Fruit fly (Drosophila melanogaster): ENCODE measurements around the gene Cpr62Bb.

Gene Cpr62Bb

DNA sequence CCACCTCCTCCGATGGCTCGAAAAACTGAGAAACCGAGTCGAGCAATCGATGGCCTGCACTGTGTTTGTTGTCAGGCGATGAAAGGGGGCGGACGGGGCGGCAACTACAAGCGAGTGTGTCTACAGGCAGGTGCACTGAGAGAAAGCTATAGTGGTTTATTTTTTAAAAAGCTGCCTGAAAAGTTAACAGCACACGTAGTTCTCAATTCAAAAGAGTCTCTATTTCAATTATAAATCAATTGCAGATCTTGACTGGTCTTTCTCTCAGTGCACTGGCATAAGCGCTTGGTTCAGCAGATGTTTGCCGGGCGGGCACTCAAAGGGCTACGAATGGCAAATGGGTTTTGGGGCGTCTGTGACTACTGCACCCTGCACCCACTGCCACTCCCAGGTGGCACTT, 45.7 kb upstream of the Cpr62Bb start (continued):
- TF ChIP-seq dmrt11E (tag; optimal IDR thresholded peaks at IDR 0.05), result no peak
- TF ChIP-seq Bdp1 (GFP tag; optimal IDR thresholded peaks at IDR 0.05), result no peak
- no peak for TF ChIP-seq dan (GFP tag; IDR thresholded peaks at IDR 0.05)
- no peak for TF ChIP-seq sc (optimal IDR thresholded peaks at IDR 0.05)
- TF ChIP-seq sc (GFP tag; optimal IDR thresholded peaks at IDR 0.05), result no peak
- TF ChIP-seq CG13894 (tag; optimal IDR thresholded peaks at IDR 0.05), result no peak
- TF ChIP-seq Eip74EF (GFP tag; optimal IDR thresholded peaks at IDR 0.05), result no peak
- no peak for TF ChIP-seq disco-r (GFP tag; optimal IDR thresholded peaks at IDR 0.05)
- TF ChIP-seq CG17568 (GFP tag; optimal IDR thresholded peaks at IDR 0.05), result no peak
- TF ChIP-seq ap (GFP tag; IDR thresholded peaks at IDR 0.05), result no peak
- no peak for TF ChIP-seq chinmo (GFP tag; IDR thresholded peaks at IDR 0.05; ENCODE audit: partially characterized antibody)
- TF ChIP-seq Dfd (GFP tag; optimal IDR thresholded peaks at IDR 0.05), result no peak
- peak; percentile 25 for TF ChIP-seq Sox102F (GFP tag; optimal IDR thresholded peaks at IDR 0.05)
- peak; percentile 24 for TF ChIP-seq BtbVII (GFP tag; optimal IDR thresholded peaks at IDR 0.05)
- no peak for TF ChIP-seq cato (GFP tag; optimal IDR thresholded peaks at IDR 0.05; ENCODE audit: borderline replicate concordance)
- TF ChIP-seq nau (GFP tag; optimal IDR thresholded peaks at IDR 0.05), result no peak
- TF ChIP-seq CG8290 (GFP tag; optimal IDR thresholded peaks at IDR 0.05), result no peak
- TF ChIP-seq CG8290 (tag; optimal IDR thresholded peaks at IDR 0.05), result peak in 1 of 2 experiments; percentile 40
- TF ChIP-seq Chrac-16 (GFP tag; optimal IDR thresholded peaks at IDR 0.05), result no peak
- no peak for TF ChIP-seq CG13123 (GFP tag; optimal IDR thresholded peaks at IDR 0.05)
- TF ChIP-seq CG9932 (GFP tag; IDR thresholded peaks at IDR 0.05), result peak; percentile 45
- 0 out of 2 replicates have a peak, but pooled peaks have one; percentile 37 for TF ChIP-seq CG32772 (GFP tag; IDR thresholded peaks at IDR 0.05)
- no peak for TF ChIP-seq Asciz (GFP tag; optimal IDR thresholded peaks at IDR 0.05)
- TF ChIP-seq CG5180 (GFP tag; optimal IDR thresholded peaks at IDR 0.05), result no peak
- peak; percentile 54; the same call in 1 of the 3 replicates for TF ChIP-seq zfh1 (GFP tag; IDR thresholded peaks at IDR 0.05)
- TF ChIP-seq cad (GFP tag; optimal IDR thresholded peaks at IDR 0.05), result no peak
- no peak for TF ChIP-seq Elba2 (GFP tag; optimal IDR thresholded peaks at IDR 0.05)
- no peak for TF ChIP-seq run (tag; optimal IDR thresholded peaks at IDR 0.05)
- peak; percentile 49; the same call in 1 of the 2 replicates for TF ChIP-seq sob (GFP tag; IDR thresholded peaks at IDR 0.05)
- TF ChIP-seq D (optimal IDR thresholded peaks at IDR 0.05), result no peak
- peak; percentile 4 for TF ChIP-seq D (GFP tag; optimal IDR thresholded peaks at IDR 0.05)
- peak; percentile 54 for TF ChIP-seq Nf-YA (GFP tag; IDR thresholded peaks at IDR 0.05)
- TF ChIP-seq CG1233 (GFP tag; optimal IDR thresholded peaks at IDR 0.05), result no peak
- no peak for TF ChIP-seq CG10462 (GFP tag; optimal IDR thresholded peaks at IDR 0.05)
- TF ChIP-seq Deaf1 (tag; optimal IDR thresholded peaks at IDR 0.05), result no peak
- TF ChIP-seq Awh (GFP tag; IDR thresholded peaks at IDR 0.05), result peak; percentile 30; the same call in 1 of the 2 replicates
- no peak for TF ChIP-seq Lhr (GFP tag; optimal IDR thresholded peaks at IDR 0.05)
- TF ChIP-seq CG4820 (GFP tag; optimal IDR thresholded peaks at IDR 0.05), result peak; percentile 25
- TF ChIP-seq bigmax (GFP tag; optimal IDR thresholded peaks at IDR 0.05), result no peak
- TF ChIP-seq CG12299 (tag; optimal IDR thresholded peaks at IDR 0.05), result no peak
- TF ChIP-seq CG15696 (tag; optimal IDR thresholded peaks at IDR 0.05), result no peak
- TF ChIP-seq ems (GFP tag; optimal IDR thresholded peaks at IDR 0.05), result no peak
- no peak for TF ChIP-seq bbx (GFP tag; IDR thresholded peaks at IDR 0.05; ENCODE audit: partially characterized antibody)
- TF ChIP-seq slbo (GFP tag; IDR thresholded peaks at IDR 0.05), result peak; percentile 39; the same call in 1 of the 2 replicates
- TF ChIP-seq Jarid2 (GFP tag; optimal IDR thresholded peaks at IDR 0.05), result no peak
- no peak for TF ChIP-seq CG8765 (GFP tag; IDR thresholded peaks at IDR 0.05)
- no peak for TF ChIP-seq YL-1 (GFP tag; optimal IDR thresholded peaks at IDR 0.05)
- no peak for TF ChIP-seq gt (GFP tag; IDR thresholded peaks at IDR 0.05)
- no peak for TF ChIP-seq zf30C (GFP tag; optimal IDR thresholded peaks at IDR 0.05)
- peak; percentile 27; the same call in 1 of the 2 replicates for TF ChIP-seq esg (GFP tag; conservative IDR thresholded peaks at IDR 0.05)
- TF ChIP-seq CG3995 (GFP tag; optimal IDR thresholded peaks at IDR 0.05), result no peak
- TF ChIP-seq p53 (GFP tag; optimal IDR thresholded peaks at IDR 0.05), result no peak
